Worm (Caenorhabditis elegans): ENCODE results near the gene F15E6.3.

DNA sequence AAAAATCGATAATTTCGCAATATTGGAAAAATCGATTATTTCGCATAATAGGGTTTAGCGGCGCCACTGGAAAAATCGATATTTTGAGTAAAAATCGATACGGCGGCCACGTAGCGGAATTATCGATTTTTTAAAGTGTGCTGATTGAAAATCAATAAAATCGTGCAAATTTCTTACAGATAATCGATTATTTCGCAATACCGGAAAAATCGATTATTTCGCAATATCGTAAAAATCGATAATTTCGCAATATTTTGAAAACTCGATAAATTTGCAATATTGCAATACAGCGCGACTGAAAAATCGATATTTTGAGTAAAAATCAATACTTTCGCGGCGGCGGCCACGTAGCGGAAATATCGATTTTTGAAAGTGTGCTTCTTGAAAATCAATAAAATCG, 22.9 kb downstream of the F15E6.3 start:
- TF ChIP-seq snpc-4 (GFP tag; optimal IDR thresholded peaks at IDR 0.05) (no peak), snpc-4 (tag; optimal IDR thresholded peaks at IDR 0.05) (no peak), Y79H2A.3 (GFP tag; conservative IDR thresholded peaks at IDR 0.05) (no peak), F49E8.2 (tag; optimal IDR thresholded peaks at IDR 0.05; ENCODE audit: insufficient read depth) (no peak), egrh-3 (GFP tag; IDR thresholded peaks at IDR 0.05) (no peak)
